ENCODE assay signal across 4 fruit fly cellular contexts in the genomic region with DNA sequence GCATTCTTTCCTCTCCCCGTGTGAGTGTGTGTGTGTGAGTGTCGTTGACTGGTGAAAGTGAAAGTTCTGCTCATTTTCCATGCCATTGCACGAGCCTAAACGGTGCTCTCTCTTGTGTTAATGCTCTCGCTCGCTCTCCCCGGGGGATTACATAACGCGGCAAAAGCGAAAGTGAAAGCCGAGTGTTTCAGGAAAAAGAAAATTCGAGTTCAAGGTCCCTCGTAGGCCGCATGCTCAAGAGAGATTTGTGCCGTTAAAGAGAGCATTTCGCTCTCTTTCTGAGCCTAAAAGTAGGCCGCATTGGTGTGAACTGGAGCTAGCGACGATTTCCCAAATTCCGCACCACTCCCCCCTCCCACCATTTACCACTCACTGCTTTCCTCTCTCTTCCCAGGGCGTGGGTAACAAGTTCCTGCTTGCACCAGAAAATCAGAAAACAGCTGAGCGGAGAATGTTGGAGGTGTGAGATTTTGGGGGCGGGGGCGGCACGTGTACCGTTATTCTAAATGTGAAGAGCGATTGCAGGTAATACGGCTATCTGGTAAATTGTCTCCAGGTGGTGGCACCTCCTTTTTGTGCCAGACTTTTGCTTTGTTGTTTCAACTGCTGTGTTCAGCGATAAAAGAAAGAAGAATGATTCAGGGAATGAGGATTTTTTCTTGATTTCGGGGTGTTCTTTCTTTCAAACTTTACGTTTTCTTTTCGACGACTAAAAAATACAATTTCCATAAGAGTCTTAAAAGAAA.
TF ChIP-seq lines count a peak whose summit lies in the region.

No protein-coding gene starts in this region.

- peak; percentile 70 for TF ChIP-seq CTCF in whole organism, embryonic (GFP tag; optimal IDR thresholded peaks at IDR 0.05; lab: Kevin White, UChicago)

TF ChIP-seq in whole organism, adult, 20 proteins besides CTCF, POLR2A, EP300 and RAD21:
- TF ChIP-seq CG14711 (tag; optimal IDR thresholded peaks at IDR 0.05; lab: Kevin White, UChicago) = no peak
- no peak for TF ChIP-seq CG12768 (GFP tag; optimal IDR thresholded peaks at IDR 0.05; lab: Kevin White, UChicago)
- TF ChIP-seq CG7045 (GFP tag; optimal IDR thresholded peaks at IDR 0.05; lab: Kevin White, UChicago) = peak; percentile 21
- TF ChIP-seq cic (GFP tag; optimal IDR thresholded peaks at IDR 0.05; lab: Kevin White, UChicago) = no peak
- TF ChIP-seq pad (GFP tag; optimal IDR thresholded peaks at IDR 0.05; lab: Kevin White, UChicago) = no peak

TF ChIP-seq in whole organism, embryonic, 481 proteins besides CTCF, POLR2A, EP300 and RAD21 (continues in another document):
- no peak for TF ChIP-seq mld (GFP tag; IDR thresholded peaks at IDR 0.05; lab: Robert Waterston, UW; ENCODE audit: partially characterized antibody)
- TF ChIP-seq Nf-YA (GFP tag; IDR thresholded peaks at IDR 0.05; lab: Robert Waterston, UW) = no peak
- no peak for TF ChIP-seq Gsc (GFP tag; IDR thresholded peaks at IDR 0.05; lab: Robert Waterston, UW)
- no peak for TF ChIP-seq CG8388 (GFP tag; optimal IDR thresholded peaks at IDR 0.05; lab: Kevin White, UChicago)
- TF ChIP-seq nmo (GFP tag; optimal IDR thresholded peaks at IDR 0.05; lab: Kevin White, UChicago) = no peak
- no peak for TF ChIP-seq slou (GFP tag; optimal IDR thresholded peaks at IDR 0.05; lab: Kevin White, UChicago)
- TF ChIP-seq CG2202 (tag; optimal IDR thresholded peaks at IDR 0.05; lab: Kevin White, UChicago) = no peak
- peak; percentile 53 for TF ChIP-seq sd (tag; optimal IDR thresholded peaks at IDR 0.05; lab: Kevin White, UChicago)
- no peak for TF ChIP-seq CG10431 (GFP tag; optimal IDR thresholded peaks at IDR 0.05; lab: Kevin White, UChicago)
- TF ChIP-seq lbe (GFP tag; optimal IDR thresholded peaks at IDR 0.05; lab: Kevin White, UChicago) = no peak
- TF ChIP-seq Bgb (GFP tag; IDR thresholded peaks at IDR 0.05; lab: Robert Waterston, UW; ENCODE audit: partially characterized antibody) = peak; percentile 29; the same call in 1 of the 2 replicates
- no peak for TF ChIP-seq salm (tag; optimal IDR thresholded peaks at IDR 0.05; lab: Kevin White, UChicago)
- no peak for TF ChIP-seq dpn (GFP tag; optimal IDR thresholded peaks at IDR 0.05; lab: Kevin White, UChicago)
- TF ChIP-seq yki (optimal IDR thresholded peaks at IDR 0.05; lab: Kevin White, UChicago) = peak; percentile 29
- TF ChIP-seq ewg (GFP tag; optimal IDR thresholded peaks at IDR 0.05; lab: Kevin White, UChicago) = peak; percentile 46
- TF ChIP-seq CG8281 (tag; optimal IDR thresholded peaks at IDR 0.05; lab: Kevin White, UChicago) = no peak
- no peak for TF ChIP-seq tin (GFP tag; optimal IDR thresholded peaks at IDR 0.05; lab: Kevin White, UChicago)
- TF ChIP-seq oc (tag; optimal IDR thresholded peaks at IDR 0.05; lab: Kevin White, UChicago) = no peak
- TF ChIP-seq dmrt11E (tag; optimal IDR thresholded peaks at IDR 0.05; lab: Kevin White, UChicago) = no peak
- no peak for TF ChIP-seq ftz-f1 (GFP tag; optimal IDR thresholded peaks at IDR 0.05; lab: Kevin White, UChicago)
- no peak for TF ChIP-seq vvl (GFP tag; IDR thresholded peaks at IDR 0.05; lab: Robert Waterston, UW)
- TF ChIP-seq TFAM (GFP tag; optimal IDR thresholded peaks at IDR 0.05; lab: Kevin White, UChicago) = no peak
- TF ChIP-seq Hr51 (GFP tag; optimal IDR thresholded peaks at IDR 0.05; lab: Kevin White, UChicago) = no peak
- no peak for TF ChIP-seq CG7839 (tag; optimal IDR thresholded peaks at IDR 0.05; lab: Kevin White, UChicago)
- TF ChIP-seq CG8765 (GFP tag; IDR thresholded peaks at IDR 0.05; lab: Robert Waterston, UW) = no peak
- TF ChIP-seq CG11695 (GFP tag; IDR thresholded peaks at IDR 0.05; lab: Robert Waterston, UW) = no peak
- no peak for TF ChIP-seq NK7.1 (GFP tag; optimal IDR thresholded peaks at IDR 0.05; lab: Kevin White, UChicago)

TF ChIP-seq in whole organism, prepupa, 60 proteins besides CTCF, POLR2A, EP300 and RAD21 (continues in another document):
- TF ChIP-seq Eip75B (GFP tag; optimal IDR thresholded peaks at IDR 0.05; lab: Kevin White, UChicago) = peak; percentile 53
- TF ChIP-seq Eip93F (GFP tag; optimal IDR thresholded peaks at IDR 0.05; lab: Kevin White, UChicago) = no peak
- TF ChIP-seq Blimp-1 (GFP tag; optimal IDR thresholded peaks at IDR 0.05; lab: Kevin White, UChicago) = peak; percentile 66
- TF ChIP-seq CG6163 (GFP tag; IDR thresholded peaks at IDR 0.05; lab: Robert Waterston, UW) = peak; percentile 51; the same call in 2 of the 3 replicates
- no peak for TF ChIP-seq Hr38 (GFP tag; optimal IDR thresholded peaks at IDR 0.05; lab: Kevin White, UChicago)
- TF ChIP-seq CG3032 (tag; optimal IDR thresholded peaks at IDR 0.05; lab: Kevin White, UChicago) = peak; percentile 18
- no peak for TF ChIP-seq CG8119 (GFP tag; IDR thresholded peaks at IDR 0.05; lab: Robert Waterston, UW)
- TF ChIP-seq Met (GFP tag; optimal IDR thresholded peaks at IDR 0.05; lab: Kevin White, UChicago) = no peak
- TF ChIP-seq CG8632 (GFP tag; optimal IDR thresholded peaks at IDR 0.05; lab: Kevin White, UChicago) = no peak
- TF ChIP-seq CG11294 (GFP tag; IDR thresholded peaks at IDR 0.05; lab: Robert Waterston, UW) = no peak
- TF ChIP-seq achi (GFP tag; optimal IDR thresholded peaks at IDR 0.05; lab: Kevin White, UChicago) = no peak
- no peak for TF ChIP-seq Ets21C (GFP tag; optimal IDR thresholded peaks at IDR 0.05; lab: Kevin White, UChicago)
- no peak for TF ChIP-seq CG10631 (GFP tag; optimal IDR thresholded peaks at IDR 0.05; lab: Kevin White, UChicago)
- TF ChIP-seq CG32006 (GFP tag; optimal IDR thresholded peaks at IDR 0.05; lab: Kevin White, UChicago) = peak; percentile 24
- no peak for TF ChIP-seq CG6792 (GFP tag; optimal IDR thresholded peaks at IDR 0.05; lab: Kevin White, UChicago)
- peak; percentile 14 for TF ChIP-seq CG6276 (GFP tag; optimal IDR thresholded peaks at IDR 0.05; lab: Kevin White, UChicago)
- no peak for TF ChIP-seq CG10669 (GFP tag; optimal IDR thresholded peaks at IDR 0.05; lab: Kevin White, UChicago)
- no peak for TF ChIP-seq CG8319 (GFP tag; optimal IDR thresholded peaks at IDR 0.05; lab: Kevin White, UChicago)
- peak; percentile 21 for TF ChIP-seq CG16779 (tag; optimal IDR thresholded peaks at IDR 0.05; lab: Kevin White, UChicago)
- TF ChIP-seq Sox14 (GFP tag; optimal IDR thresholded peaks at IDR 0.05; lab: Kevin White, UChicago) = no peak
- TF ChIP-seq OdsH (GFP tag; optimal IDR thresholded peaks at IDR 0.05; lab: Kevin White, UChicago) = no peak
- no peak for TF ChIP-seq svp (GFP tag; lab: Kevin White, UChicago)
- peak; percentile 20 for TF ChIP-seq Ets96B (tag; optimal IDR thresholded peaks at IDR 0.05; lab: Kevin White, UChicago)
- no peak for TF ChIP-seq Gug (GFP tag; IDR thresholded peaks at IDR 0.05; lab: Robert Waterston, UW)
- TF ChIP-seq CG1621 (tag; optimal IDR thresholded peaks at IDR 0.05; lab: Kevin White, UChicago) = peak; percentile 7
- no peak for TF ChIP-seq Smox (GFP tag; optimal IDR thresholded peaks at IDR 0.05; lab: Kevin White, UChicago)
- peak; percentile 26 for TF ChIP-seq CG9139 (GFP tag; optimal IDR thresholded peaks at IDR 0.05; lab: Kevin White, UChicago)
- no peak for TF ChIP-seq Lpt (GFP tag; optimal IDR thresholded peaks at IDR 0.05; lab: Kevin White, UChicago)
- TF ChIP-seq CG31627 (GFP tag; optimal IDR thresholded peaks at IDR 0.05; lab: Kevin White, UChicago) = no peak

TF ChIP-seq in whole organism, pupa, 21 proteins besides CTCF, POLR2A, EP300 and RAD21:
- TF ChIP-seq CG10348 (GFP tag; IDR thresholded peaks at IDR 0.05; lab: Robert Waterston, UW) = no peak
- peak; percentile 83 for TF ChIP-seq EcR (GFP tag; optimal IDR thresholded peaks at IDR 0.05; lab: Kevin White, UChicago)
- TF ChIP-seq rn (GFP tag; IDR thresholded peaks at IDR 0.05; lab: Robert Waterston, UW) = no peak
- peak; percentile 20 for TF ChIP-seq Pif1A (GFP tag; optimal IDR thresholded peaks at IDR 0.05; lab: Kevin White, UChicago)
- peak; percentile 27 for TF ChIP-seq gl (tag; optimal IDR thresholded peaks at IDR 0.05; lab: Kevin White, UChicago)
- no peak for TF ChIP-seq Snoo (tag; optimal IDR thresholded peaks at IDR 0.05; lab: Kevin White, UChicago)
- TF ChIP-seq CG9948 (tag; optimal IDR thresholded peaks at IDR 0.05; lab: Kevin White, UChicago) = no peak
- peak; percentile 17 for TF ChIP-seq CG8301 (tag; optimal IDR thresholded peaks at IDR 0.05; lab: Kevin White, UChicago)
- peak; percentile 47 for TF ChIP-seq CG14655 (GFP tag; optimal IDR thresholded peaks at IDR 0.05; lab: Kevin White, UChicago)
- TF ChIP-seq CG13204 (GFP tag; optimal IDR thresholded peaks at IDR 0.05; lab: Kevin White, UChicago) = no peak
- TF ChIP-seq CG8159 (tag; optimal IDR thresholded peaks at IDR 0.05; lab: Kevin White, UChicago) = peak; percentile 30
- TF ChIP-seq D1 (tag; optimal IDR thresholded peaks at IDR 0.05; lab: Kevin White, UChicago) = no peak
- no peak for TF ChIP-seq CG34367 (tag; optimal IDR thresholded peaks at IDR 0.05; lab: Kevin White, UChicago)
- no peak for TF ChIP-seq CG12605 (GFP tag; IDR thresholded peaks at IDR 0.05; lab: Robert Waterston, UW)
- TF ChIP-seq Pif1B (GFP tag; optimal IDR thresholded peaks at IDR 0.05; lab: Kevin White, UChicago) = peak; percentile 5
- peak; percentile 22; the same call in 1 of the 3 replicates for TF ChIP-seq fd96Ca (GFP tag; IDR thresholded peaks at IDR 0.05; lab: Robert Waterston, UW)
- TF ChIP-seq CG15710 (tag; optimal IDR thresholded peaks at IDR 0.05; lab: Kevin White, UChicago) = peak; percentile 17
- 0 out of 3 replicates have a peak, but pooled peaks have one; percentile 41 for TF ChIP-seq CG4496 (GFP tag; IDR thresholded peaks at IDR 0.05; lab: Robert Waterston, UW)
